Worm (Caenorhabditis elegans) whole organism, young adult: ENCODE measurements around the gene Y54G2A.12.
A peak's percentile ranks its signal among the peaks of the same experiment; 100 is the strongest.
"Not testable (repeated sequence)": the region's sequence is repeated elsewhere in the genome, so short reads cannot be mapped to it uniquely, and the experiment has no call there.

Experiments used
- F33H1.4 ChIP-seq: fragments of 200-800 bp; sonication (Bioruptor generic); IDR thresholded peaks from 2 replicates; pipeline ENCODE4 v1.3.6; 2022; ENCODE audit warnings: missing genetic modification reagents, missing genetic modification characterization, missing compliant biosample characterization
- F39B2.1 ChIP-seq: fragments of 200-800 bp; sonication (Bioruptor generic); IDR thresholded peaks from 2 replicates; pipeline ENCODE4 v1.3.6; 2022; ENCODE audit warnings: missing genetic modification reagents, missing genetic modification characterization, missing compliant biosample characterization
- F52B5.7 ChIP-seq: sonication (generic microtip); optimal IDR thresholded peaks from 2 replicates; lab custom pipeline; 2016; ENCODE audit warnings: mild to moderate bottlenecking, missing genetic modification characterization, missing compliant biosample characterization
- K11D2.4 ChIP-seq: fragments of 200-800 bp; sonication (Bioruptor generic); IDR thresholded peaks from 2 replicates; pipeline ENCODE4 v1.3.6; 2022; ENCODE audit warnings: missing genetic modification reagents, missing genetic modification characterization, missing compliant biosample characterization
- T26A5.8 ChIP-seq: sonication (generic microtip); optimal IDR thresholded peaks from 2 replicates; lab custom pipeline; 2016; ENCODE audit warnings: missing genetic modification characterization, missing compliant biosample characterization
- Y53F4B.3 ChIP-seq: fragments of 200-800 bp; sonication (Bioruptor generic); IDR thresholded peaks from 2 replicates; pipeline ENCODE4 v1.3.6; 2022; ENCODE audit warnings: missing genetic modification reagents, missing genetic modification characterization, missing compliant biosample characterization
- Y56A3A.18 ChIP-seq: fragments of 200-800 bp; sonication (Bioruptor generic); IDR thresholded peaks from 2 replicates; pipeline ENCODE4 v1.3.6; 2022; ENCODE audit warnings: missing genetic modification reagents, missing genetic modification characterization, missing compliant biosample characterization
- akir-1 ChIP-seq: fragments of 200-800 bp; sonication (Bioruptor generic); optimal IDR thresholded peaks from 2 replicates; lab custom pipeline; 2018; ENCODE audit warnings: mild to moderate bottlenecking, missing genetic modification characterization, moderate library complexity, missing compliant biosample characterization
- attf-6 ChIP-seq: fragments of 200-800 bp; sonication (Bioruptor generic); IDR thresholded peaks from 2 replicates; pipeline ENCODE4 v1.3.6; 2022; ENCODE audit warnings: missing genetic modification reagents, missing genetic modification characterization, missing compliant biosample characterization
- ceh-100 ChIP-seq: fragments of 200-800 bp; sonication (Bioruptor generic); IDR thresholded peaks from 2 replicates; pipeline ENCODE4 v1.3.6; 2022; ENCODE audit warnings: missing genetic modification reagents, missing genetic modification characterization, missing compliant biosample characterization
- egrh-3 ChIP-seq: fragments of 200-800 bp; sonication (Bioruptor generic); IDR thresholded peaks from 2 replicates; pipeline ENCODE4 v1.3.6; 2022; ENCODE audit warnings: missing genetic modification reagents, missing genetic modification characterization, missing compliant biosample characterization
- ekl-4 ChIP-seq: fragments of 200-800 bp; sonication (Bioruptor generic); IDR thresholded peaks from 2 replicates; pipeline ENCODE4 v1.3.6; 2022; ENCODE audit warnings: missing genetic modification reagents, missing genetic modification characterization, missing compliant biosample characterization
- hmg-1.2 ChIP-seq: fragments of 200-800 bp; sonication (Bioruptor generic); IDR thresholded peaks from 2 replicates; pipeline ENCODE4 v1.3.6; 2022; ENCODE audit warnings: missing genetic modification reagents, missing genetic modification characterization, missing compliant biosample characterization
- hsf-1 ChIP-seq: fragments of 200-800 bp; sonication (Bioruptor generic); IDR thresholded peaks from 2 replicates; pipeline ENCODE4 v1.3.6; 2022; ENCODE audit warnings: missing genetic modification reagents, missing genetic modification characterization, missing compliant biosample characterization
- let-526 ChIP-seq: fragments of 200-800 bp; sonication (Bioruptor generic); IDR thresholded peaks from 2 replicates; pipeline ENCODE4 v1.3.6; 2022; ENCODE audit warnings: missing genetic modification reagents, missing genetic modification characterization, missing compliant biosample characterization
- lin-54 ChIP-seq: fragments of 200-800 bp; sonication (Bioruptor generic); optimal IDR thresholded peaks from 2 replicates; lab custom pipeline; 2018; ENCODE audit warnings: mild to moderate bottlenecking, missing genetic modification characterization, missing compliant biosample characterization
- madf-10 ChIP-seq: sonication (generic microtip); optimal IDR thresholded peaks from 2 replicates; lab custom pipeline; 2016; ENCODE audit warnings: mild to moderate bottlenecking, missing genetic modification characterization, missing compliant biosample characterization
- madf-3 ChIP-seq: fragments of 200-800 bp; sonication (Bioruptor generic); IDR thresholded peaks from 2 replicates; pipeline ENCODE4 v1.3.6; 2022; ENCODE audit warnings: missing genetic modification reagents, missing genetic modification characterization, missing compliant biosample characterization
- madf-6 ChIP-seq: fragments of 200-800 bp; sonication (Bioruptor generic); IDR thresholded peaks from 2 replicates; pipeline ENCODE4 v1.3.6; 2022; ENCODE audit warnings: missing genetic modification reagents, missing genetic modification characterization, missing compliant biosample characterization
- madf-8 ChIP-seq: fragments of 200-800 bp; sonication (Bioruptor generic); conservative IDR thresholded peaks from 2 replicates; pipeline ENCODE4 v1.3.6; 2022; ENCODE audit warnings: missing genetic modification reagents, missing genetic modification characterization, missing compliant biosample characterization
- mcd-1 ChIP-seq: fragments of 200-800 bp; sonication (Bioruptor generic); IDR thresholded peaks from 2 replicates; pipeline ENCODE4 v1.3.6; 2022; ENCODE audit warnings: missing genetic modification reagents, missing genetic modification characterization, missing compliant biosample characterization
- mel-28 ChIP-seq: sonication (generic microtip); optimal IDR thresholded peaks from 2 replicates; lab custom pipeline; 2016; ENCODE audit warnings: borderline replicate concordance, mild to moderate bottlenecking, missing genetic modification characterization, missing compliant biosample characterization
- nfya-1 ChIP-seq: sonication (generic microtip); optimal IDR thresholded peaks from 2 replicates; lab custom pipeline; 2017; ENCODE audit warnings: antibody characterized with exemption, missing compliant biosample characterization, missing genetic modification characterization, borderline replicate concordance; ENCODE audit not compliant: insufficient read depth
- nfyb-1 ChIP-seq: fragments of 200-800 bp; sonication (Bioruptor generic); IDR thresholded peaks from 2 replicates; pipeline ENCODE4 v1.3.6; 2022; ENCODE audit warnings: missing genetic modification reagents, missing genetic modification characterization, missing compliant biosample characterization
- nhr-179 ChIP-seq: sonication (generic microtip); optimal IDR thresholded peaks from 2 replicates; lab custom pipeline; 2016; ENCODE audit warnings: mild to moderate bottlenecking, missing genetic modification characterization, missing compliant biosample characterization
- nhr-27 ChIP-seq: fragments of 200-800 bp; sonication (Bioruptor generic); optimal IDR thresholded peaks from 2 replicates; lab custom pipeline; 2018; ENCODE audit warnings: mild to moderate bottlenecking, missing genetic modification characterization, moderate library complexity, missing compliant biosample characterization
- nhr-80 ChIP-seq: sonication (generic microtip); optimal IDR thresholded peaks from 2 replicates; lab custom pipeline; 2016; ENCODE audit warnings: missing genetic modification characterization, missing compliant biosample characterization
- nhr-90 ChIP-seq: sonication (generic microtip); optimal IDR thresholded peaks from 2 replicates; lab custom pipeline; 2016; ENCODE audit warnings: missing genotype, mild to moderate bottlenecking, missing genetic modification characterization, missing compliant biosample characterization
- pbrm-1 ChIP-seq: fragments of 200-800 bp; sonication (Bioruptor generic); IDR thresholded peaks from 2 replicates; pipeline ENCODE4 v1.3.6; 2022; ENCODE audit warnings: missing genetic modification reagents, missing genetic modification characterization, missing compliant biosample characterization
- pha-4 ChIP-seq: fragments of 150-350 bp; sonication (generic microtip); optimal IDR thresholded peaks from 2 replicates; lab custom pipeline; 2014; ENCODE audit warnings: missing biosample characterization, missing genetic modification reagents, missing genetic modification characterization
- rcor-1 ChIP-seq: fragments of 200-800 bp; sonication (Bioruptor generic); IDR thresholded peaks from 2 replicates; pipeline ENCODE4 v1.3.6; 2022; ENCODE audit warnings: missing genetic modification reagents, missing genetic modification characterization, missing compliant biosample characterization
- rec-8 ChIP-seq, 2 experiments: sonication (generic microtip); optimal IDR thresholded peaks; 2 replicates each; lab custom pipeline; 2016; ENCODE audit warnings: mild to moderate bottlenecking in 2 of 2, missing genetic modification characterization in 2 of 2, missing genetic modification reagents in 2 of 2, missing genotype in 2 of 2, missing biosample characterization in 1 of 2, missing compliant biosample characterization in 1 of 2, moderate library complexity in 1 of 2
- rpc-1 ChIP-seq, 2 experiments: fragments of 150-350 bp in 1 of 2; sonication (generic microtip) in 1 of 2; optimal IDR thresholded peaks; 2 replicates each; lab custom pipeline; 2014 to 2018; ENCODE audit warnings: missing biosample characterization in 1 of 2, missing genetic modification characterization in 1 of 2, missing genetic modification reagents in 1 of 2, missing genotype in 1 of 2
- sdz-38 ChIP-seq: sonication (generic microtip); optimal IDR thresholded peaks from 2 replicates; lab custom pipeline; 2016; ENCODE audit warnings: missing genotype, missing genetic modification characterization, missing compliant biosample characterization
- somi-1 ChIP-seq: fragments of 200-800 bp; sonication (Bioruptor generic); optimal IDR thresholded peaks from 2 replicates; lab custom pipeline; 2018; ENCODE audit warnings: mild to moderate bottlenecking, missing genetic modification characterization, missing compliant biosample characterization
- tbp1 ChIP-seq: fragments of 200-800 bp; sonication (Bioruptor generic); optimal IDR thresholded peaks from 2 replicates; lab custom pipeline; 2018; ENCODE audit warnings: mild to moderate bottlenecking, missing genetic modification characterization, missing compliant biosample characterization
- tlf-1 ChIP-seq: fragments of 200-800 bp; sonication (Bioruptor generic); optimal IDR thresholded peaks from 2 replicates; lab custom pipeline; 2018; ENCODE audit warnings: mild to moderate bottlenecking, missing genetic modification characterization, missing compliant biosample characterization
- zfh-2 ChIP-seq: fragments of 200-800 bp; sonication (Bioruptor generic); conservative IDR thresholded peaks from 2 replicates; pipeline ENCODE4 v1.3.6; 2022; ENCODE audit warnings: missing genetic modification reagents, missing genetic modification characterization, missing compliant biosample characterization
- ztf-22 ChIP-seq: fragments of 200-800 bp; sonication (Bioruptor generic); optimal IDR thresholded peaks from 2 replicates; lab custom pipeline; 2018; ENCODE audit warnings: mild to moderate bottlenecking, missing genetic modification characterization, moderate library complexity, missing compliant biosample characterization
- ztf-28 ChIP-seq: fragments of 200-800 bp; sonication (Bioruptor generic); IDR thresholded peaks from 2 replicates; pipeline ENCODE4 v1.3.6; 2022; ENCODE audit warnings: missing genetic modification reagents, missing genetic modification characterization, missing compliant biosample characterization

Gene Y54G2A.12

ce11 chrIV:2762380-2762779 lies 20.3 kb downstream of the Y54G2A.12 start, which contains the start of gene Y54G2A.77:
Y54G2A.77 (plus strand) TSS chrIV:2762680.
- no peak for TF ChIP-seq akir-1
- TF ChIP-seq nhr-27 (tag; lab: Kevin White, UChicago) = no peak
- no peak for TF ChIP-seq F52B5.7 (tag; lab: Kevin White, UChicago)
- TF ChIP-seq nfya-1 (tag; lab: Kevin White, UChicago) = no peak
- no peak for TF ChIP-seq mel-28
- TF ChIP-seq somi-1 (GFP tag; lab: Kevin White, UChicago) = no peak
- no peak for TF ChIP-seq tlf-1 (GFP tag; lab: Kevin White, UChicago)
- no peak for TF ChIP-seq hsf-1 (GFP tag; lab: Robert Waterston, UW)
- no peak for TF ChIP-seq rec-8 (tag; optimal IDR thresholded peaks at IDR 0.05; lab: Kevin White, UChicago)

ce11 chrIV:2761477-2761876 lies 21.2 kb downstream of the Y54G2A.12 start:
- peak; percentile 60; the same call in 1 of the 2 replicates for TF ChIP-seq egrh-3 (GFP tag; lab: Robert Waterston, UW)
- TF ChIP-seq mcd-1 = 0 out of 2 replicates have a peak, but pooled peaks have one; percentile 11
- TF ChIP-seq rcor-1 (GFP tag; lab: Robert Waterston, UW) = no peak
- peak; percentile 67; the same call in 1 of the 2 replicates for TF ChIP-seq zfh-2
- TF ChIP-seq hmg-1.2 (GFP tag; lab: Robert Waterston, UW) = peak; percentile 89

- no peak for TF ChIP-seq Y56A3A.18 (GFP tag; lab: Robert Waterston, UW)
- no peak for TF ChIP-seq F52B5.7 (tag; lab: Kevin White, UChicago)
- no peak for TF ChIP-seq nhr-90 (tag; lab: Kevin White, UChicago)
- no peak for TF ChIP-seq madf-10 (tag; lab: Kevin White, UChicago)
- no peak for TF ChIP-seq T26A5.8 (tag; lab: Kevin White, UChicago)
- TF ChIP-seq sdz-38 = no peak
- TF ChIP-seq rcor-1 (GFP tag; lab: Robert Waterston, UW) = no peak
- no peak for TF ChIP-seq nhr-179 (tag; lab: Kevin White, UChicago)
- TF ChIP-seq lin-54 (GFP tag; lab: Kevin White, UChicago) = no peak
- TF ChIP-seq F33H1.4 = no peak
- TF ChIP-seq, all 124 proteins: peak for 0
Measured at ce11 chrIV:2759163-2759562, 23.5 kb downstream of the Y54G2A.12 start, which contains the start of gene Y54G2A.38. Y54G2A.38 (plus strand) TSS chrIV:2759463.

DNA sequence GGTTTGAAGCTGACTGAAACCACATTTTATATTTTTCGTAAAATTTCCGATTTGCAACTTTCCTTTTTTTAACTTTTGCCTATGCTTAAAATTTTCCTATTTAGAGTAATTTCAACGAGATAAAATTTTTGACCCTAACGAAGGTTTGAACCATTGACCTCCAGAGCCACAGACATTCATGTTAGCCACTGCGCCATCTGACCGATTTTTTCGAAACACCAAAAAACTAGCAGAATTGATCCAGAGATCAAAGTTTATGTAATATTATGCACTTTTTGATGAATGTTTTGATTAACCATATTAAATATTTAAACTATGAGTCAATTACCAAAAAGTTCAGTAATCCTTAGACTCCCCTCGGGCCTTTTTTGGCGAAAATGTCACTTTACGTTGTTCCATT lies 24.6 kb downstream of the Y54G2A.12 start:
- TF ChIP-seq K11D2.4 (GFP tag; lab: Robert Waterston, UW) (no peak), rpc-1 (optimal IDR thresholded peaks at IDR 0.05; lab: Kevin White, UChicago) (no peak), rpc-1 (tag; optimal IDR thresholded peaks at IDR 0.05; lab: Kevin White, UChicago) (peak; percentile 39), ztf-22 (no peak), pha-4 (tag; lab: Kevin White, UChicago) (no peak), tbp1 (peak; percentile 56), nhr-80 (tag; lab: Kevin White, UChicago) (no peak)

ce11 chrIV:2756073-2756472 lies 26.6 kb downstream of the Y54G2A.12 start:
- 0 out of 2 replicates have a peak, but pooled peaks have one; percentile 29 for TF ChIP-seq let-526 (GFP tag; lab: Robert Waterston, UW)
- TF ChIP-seq ztf-28 (GFP tag; lab: Robert Waterston, UW) = peak; percentile 8; the same call in 1 of the 2 replicates
- peak; percentile 70 for TF ChIP-seq ceh-100
- TF ChIP-seq attf-6 = peak; percentile 84
- TF ChIP-seq nfyb-1 (GFP tag; lab: Robert Waterston, UW) = peak; percentile 81
- TF ChIP-seq Y53F4B.3 (GFP tag; lab: Robert Waterston, UW) = peak; percentile 79; the same call in 1 of the 2 replicates
- TF ChIP-seq madf-8 (GFP tag; lab: Robert Waterston, UW) = peak; percentile 24; the same call in 1 of the 2 replicates
- peak; percentile 80 for TF ChIP-seq rcor-1 (GFP tag; lab: Robert Waterston, UW)
- TF ChIP-seq pbrm-1 (GFP tag; lab: Robert Waterston, UW) = peak; percentile 82
- peak; percentile 30; the same call in 1 of the 2 replicates for TF ChIP-seq F33H1.4
- peak; percentile 32 for TF ChIP-seq rpc-1 (optimal IDR thresholded peaks at IDR 0.05; lab: Kevin White, UChicago)
- not testable (repeated sequence) for TF ChIP-seq rpc-1 (tag; optimal IDR thresholded peaks at IDR 0.05; lab: Kevin White, UChicago)
- TF ChIP-seq madf-6 (GFP tag; lab: Robert Waterston, UW) = peak; percentile 66
- TF ChIP-seq Y56A3A.18 (GFP tag; lab: Robert Waterston, UW) = peak; percentile 59; the same call in 1 of the 2 replicates
- TF ChIP-seq ekl-4 (GFP tag; lab: Robert Waterston, UW) = peak; percentile 93
- TF ChIP-seq mcd-1 = peak; percentile 29; the same call in 1 of the 2 replicates
- TF ChIP-seq F39B2.1 (GFP tag; lab: Robert Waterston, UW) = peak; percentile 73; the same call in 1 of the 2 replicates
- peak; percentile 67 for TF ChIP-seq egrh-3 (GFP tag; lab: Robert Waterston, UW)
- peak; percentile 73; the same call in 1 of the 2 replicates for TF ChIP-seq madf-3
